Fruit fly (Drosophila melanogaster): ENCODE results near the gene CG12499.

Gene CG12499

dm6 chr3R:22468829-22469487 is 22.6 kb upstream of the CG12499 start (continued):
- TF ChIP-seq eg (GFP tag; IDR thresholded peaks at IDR 0.05): peak; percentile 68; the same call in 2 of the 3 replicates
- TF ChIP-seq fd59A (GFP tag; optimal IDR thresholded peaks at IDR 0.05): no peak
- no peak for TF ChIP-seq CG4318 (GFP tag; optimal IDR thresholded peaks at IDR 0.05)
- peak; percentile 75 for TF ChIP-seq Hr4 (GFP tag; optimal IDR thresholded peaks at IDR 0.05)
- no peak for TF ChIP-seq Lpt (GFP tag; optimal IDR thresholded peaks at IDR 0.05)
- TF ChIP-seq Ets21C (GFP tag; optimal IDR thresholded peaks at IDR 0.05): peak; percentile 39
- peak; percentile 72 for TF ChIP-seq lz (GFP tag; optimal IDR thresholded peaks at IDR 0.05)
- TF ChIP-seq CG3032 (tag; optimal IDR thresholded peaks at IDR 0.05): peak; percentile 73
- TF ChIP-seq CG15336 (GFP tag; IDR thresholded peaks at IDR 0.05): peak; percentile 76
- TF ChIP-seq CG10631 (GFP tag; optimal IDR thresholded peaks at IDR 0.05): peak; percentile 61
- peak; percentile 12 for TF ChIP-seq CG8319 (GFP tag; optimal IDR thresholded peaks at IDR 0.05)
- no peak for TF ChIP-seq fkh (GFP tag; optimal IDR thresholded peaks at IDR 0.05)
- TF ChIP-seq Gug (GFP tag; IDR thresholded peaks at IDR 0.05): peak; percentile 60
- TF ChIP-seq Ets96B (tag; optimal IDR thresholded peaks at IDR 0.05): peak; percentile 76
- TF ChIP-seq esn (GFP tag; optimal IDR thresholded peaks at IDR 0.05): no peak
- peak; percentile 79 for TF ChIP-seq CG8119 (GFP tag; IDR thresholded peaks at IDR 0.05)
- TF ChIP-seq dac (GFP tag; optimal IDR thresholded peaks at IDR 0.05): peak; percentile 47
- peak; percentile 66 for TF ChIP-seq CG6792 (GFP tag; optimal IDR thresholded peaks at IDR 0.05)
- TF ChIP-seq Hr39 (GFP tag; optimal IDR thresholded peaks at IDR 0.05): peak; percentile 63
- TF ChIP-seq CG11762 (GFP tag; optimal IDR thresholded peaks at IDR 0.05; ENCODE audit: insufficient read depth): peak; percentile 31
- TF ChIP-seq Sox102F (GFP tag; optimal IDR thresholded peaks at IDR 0.05): peak; percentile 70
- TF ChIP-seq acj6 (GFP tag; optimal IDR thresholded peaks at IDR 0.05): no peak
- peak; percentile 66 for TF ChIP-seq achi (GFP tag; optimal IDR thresholded peaks at IDR 0.05)
- no peak for TF ChIP-seq CG9139 (GFP tag; optimal IDR thresholded peaks at IDR 0.05)
- TF ChIP-seq OdsH (GFP tag; optimal IDR thresholded peaks at IDR 0.05): no peak
- TF ChIP-seq Hr38 (GFP tag; optimal IDR thresholded peaks at IDR 0.05): no peak
- peak; percentile 85 for TF ChIP-seq svp (GFP tag)
- TF ChIP-seq CG16779 (tag; optimal IDR thresholded peaks at IDR 0.05): peak; percentile 49
- peak; percentile 66 for TF ChIP-seq CG7368 (GFP tag; optimal IDR thresholded peaks at IDR 0.05)
- TF ChIP-seq cyc (GFP tag; optimal IDR thresholded peaks at IDR 0.05): peak; percentile 69
- peak; percentile 77 for TF ChIP-seq CG6163 (GFP tag; IDR thresholded peaks at IDR 0.05)
- peak; percentile 33 for TF ChIP-seq CG8632 (GFP tag; optimal IDR thresholded peaks at IDR 0.05)
- TF ChIP-seq CG32006 (GFP tag; optimal IDR thresholded peaks at IDR 0.05): peak; percentile 74

dm6 chr3R:22467939-22468571 is 21.7 kb upstream of the CG12499 start, which contains the start of the genes CG5377 and Nrx-1:
TSS of gene CG5377 (minus strand) at chr3R:22468157.
TSS of gene Nrx-1 (plus strand) at chr3R:22468512.
- no peak for TF ChIP-seq CG8632 (GFP tag; optimal IDR thresholded peaks at IDR 0.05)
- no peak for TF ChIP-seq eg (GFP tag; IDR thresholded peaks at IDR 0.05)
- TF ChIP-seq Blimp-1 (GFP tag; optimal IDR thresholded peaks at IDR 0.05): no peak
- peak; percentile 67 for TF ChIP-seq svp (GFP tag)
- no peak for TF ChIP-seq CG10669 (GFP tag; optimal IDR thresholded peaks at IDR 0.05)
- TF ChIP-seq vri (GFP tag; optimal IDR thresholded peaks at IDR 0.05): peak; percentile 43
- no peak for TF ChIP-seq CG31627 (GFP tag; optimal IDR thresholded peaks at IDR 0.05)
- TF ChIP-seq Eip78C (GFP tag): no peak
- TF ChIP-seq CG9139 (GFP tag; optimal IDR thresholded peaks at IDR 0.05): no peak
- TF ChIP-seq achi (GFP tag; optimal IDR thresholded peaks at IDR 0.05): no peak
- TF ChIP-seq CG6808 (GFP tag; optimal IDR thresholded peaks at IDR 0.05): no peak
- TF ChIP-seq CG10631 (GFP tag; optimal IDR thresholded peaks at IDR 0.05): no peak
